Fruit fly (Drosophila melanogaster) S2 (cell line): ENCODE results near the gene CG7991.

ENCODE experiments used
- CG8478 ChIP-seq: fragments of >200 bp; optimal IDR thresholded peaks from 2 replicates; lab custom pipeline; 2018
- CTCF ChIP-seq, 2 experiments: fragments of >200 bp; optimal IDR thresholded peaks; 2 replicates each; lab custom pipeline; 2018

- TF ChIP-seq CTCF (optimal IDR thresholded peaks at IDR 0.05; lab: Kevin White, UChicago) (no peak), CG8478 (lab: Kevin White, UChicago) (no peak)
Observed at dm6 chr3L:1663531-1663930, 11.0 kb upstream of the CG7991 start.
